Worm (Caenorhabditis elegans): ENCODE results near the gene lido-12.

DNA sequence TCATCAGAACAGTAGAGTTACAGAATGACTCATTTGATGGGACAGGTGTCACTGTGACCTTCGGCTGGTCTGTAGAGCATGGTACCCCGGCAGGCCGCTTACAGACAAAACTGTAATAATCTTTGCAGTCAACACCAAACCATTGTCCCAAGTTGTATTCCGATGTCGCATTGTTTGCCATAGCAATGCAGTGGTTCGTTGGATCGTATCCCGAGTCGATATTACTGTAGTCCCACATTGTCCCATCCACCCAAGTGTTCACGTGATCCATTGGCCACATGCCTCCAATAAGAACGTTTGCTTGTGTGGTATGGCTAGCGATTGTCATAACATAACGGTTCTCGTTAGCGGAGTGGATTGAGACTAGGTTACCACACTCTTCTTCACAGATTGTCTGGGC, 15.3 kb downstream of the lido-12 start:
- TF ChIP-seq ama-1 (optimal IDR thresholded peaks at IDR 0.05) (no peak), pes-1 (GFP tag; IDR thresholded peaks at IDR 0.05) (no peak), ceh-36 (tag; optimal IDR thresholded peaks at IDR 0.05) (no peak)
